Worm (Caenorhabditis elegans) whole organism, L1 larva: ENCODE measurements around the gene srbc-1.

ENCODE experiments used
- C16A3.4 ChIP-seq: fragments of 150-350 bp; optimal IDR thresholded peaks from 2 replicates; lab custom pipeline; 2014; ENCODE audit warnings: missing biosample characterization, missing genetic modification characterization
- F16B12.6 ChIP-seq: fragments of 150-350 bp; optimal IDR thresholded peaks from 2 replicates; lab custom pipeline; 2014; ENCODE audit warnings: missing biosample characterization, missing genetic modification characterization
- blmp-1 ChIP-seq: fragments of 150-350 bp; optimal IDR thresholded peaks from 2 replicates; lab custom pipeline; 2014; ENCODE audit warnings: missing biosample characterization, missing genetic modification characterization
- ceh-63 ChIP-seq: fragments of 200-800 bp; sonication (Bioruptor generic); optimal IDR thresholded peaks from 2 replicates; lab custom pipeline; 2018; ENCODE audit warnings: mild to moderate bottlenecking, missing genetic modification characterization, missing compliant biosample characterization
- ces-1 ChIP-seq: fragments of 150-350 bp; optimal IDR thresholded peaks from 2 replicates; lab custom pipeline; 2014; ENCODE audit warnings: missing biosample characterization, missing genetic modification reagents, missing genetic modification characterization
- dsc-1 ChIP-seq: sonication (generic microtip); optimal IDR thresholded peaks from 2 replicates; lab custom pipeline; 2016; ENCODE audit warnings: mild to moderate bottlenecking, missing genetic modification characterization, missing compliant biosample characterization
- egl-13 ChIP-seq: sonication (generic microtip); optimal IDR thresholded peaks from 2 replicates; lab custom pipeline; 2016; ENCODE audit warnings: missing genotype, missing genetic modification reagents, missing genetic modification characterization, missing compliant biosample characterization
- elt-3 ChIP-seq, 6 experiments: fragments of 150-350 bp in 1 of 6; sonication (generic microtip); optimal IDR thresholded peaks; 2 replicates each; lab custom pipeline; 2017 to 2018; ENCODE audit warnings: missing biosample characterization in 6 of 6, missing genetic modification characterization in 6 of 6, inconsistent platforms in 1 of 6
- ets-5 ChIP-seq: fragments of 200-800 bp; sonication (Bioruptor generic); IDR thresholded peaks from 2 replicates; pipeline ENCODE4 v1.3.6; 2022; ENCODE audit warnings: missing genetic modification characterization, missing compliant biosample characterization
- fkh-4 ChIP-seq: sonication (generic microtip); optimal IDR thresholded peaks from 2 replicates; lab custom pipeline; 2016; ENCODE audit warnings: missing compliant biosample characterization, missing genetic modification characterization, borderline replicate concordance
- hpl-2 ChIP-seq: fragments of 150-350 bp; optimal IDR thresholded peaks from 2 replicates; lab custom pipeline; 2014; ENCODE audit warnings: missing biosample characterization, missing genetic modification reagents, missing genetic modification characterization
- isw-1 ChIP-seq: fragments of 200-800 bp; sonication (Bioruptor generic); IDR thresholded peaks from 2 replicates; pipeline ENCODE4 v1.3.6; 2022; ENCODE audit warnings: missing genetic modification characterization, missing compliant biosample characterization
- lin-13 ChIP-seq: fragments of 150-350 bp; optimal IDR thresholded peaks from 2 replicates; lab custom pipeline; 2014; ENCODE audit warnings: missing biosample characterization, missing genetic modification reagents, missing genetic modification characterization
- lin-39 ChIP-seq: fragments of 150-350 bp; optimal IDR thresholded peaks from 2 replicates; lab custom pipeline; 2014; ENCODE audit warnings: missing biosample characterization, missing genetic modification reagents, missing genetic modification characterization
- mab-9 ChIP-seq: fragments of 200-800 bp; sonication (Bioruptor generic); IDR thresholded peaks from 2 replicates; pipeline ENCODE4 v1.3.6; 2022; ENCODE audit warnings: missing genetic modification reagents, missing genetic modification characterization, missing compliant biosample characterization
- mdl-1 ChIP-seq, 2 experiments: fragments of 150-350 bp; optimal IDR thresholded peaks; 2 replicates each; lab custom pipeline; 2014 to 2017; ENCODE audit warnings: missing biosample characterization in 2 of 2, missing genetic modification characterization in 2 of 2, inconsistent platforms in 1 of 2
- mef-2 ChIP-seq: fragments of 150-350 bp; optimal IDR thresholded peaks from 2 replicates; lab custom pipeline; 2014; ENCODE audit warnings: missing biosample characterization, missing genetic modification characterization
- mep-1 ChIP-seq: fragments of 150-350 bp; optimal IDR thresholded peaks from 2 replicates; lab custom pipeline; 2014; ENCODE audit warnings: missing biosample characterization, missing genetic modification characterization
- nhr-12 ChIP-seq: sonication (generic microtip); optimal IDR thresholded peaks from 2 replicates; lab custom pipeline; 2017; ENCODE audit warnings: missing biosample characterization, missing genetic modification characterization
- nhr-19 ChIP-seq: fragments of 200-800 bp; sonication (Bioruptor generic); conservative IDR thresholded peaks from 2 replicates; pipeline ENCODE4 v1.3.6; 2022; ENCODE audit warnings: missing genetic modification characterization, missing compliant biosample characterization
- nhr-237 ChIP-seq: fragments of 150-350 bp; optimal IDR thresholded peaks from 2 replicates; lab custom pipeline; 2014; ENCODE audit warnings: missing biosample characterization, missing genetic modification characterization
- nhr-76 ChIP-seq: sonication (generic microtip); optimal IDR thresholded peaks from 2 replicates; lab custom pipeline; 2017; ENCODE audit warnings: missing biosample characterization, missing genetic modification characterization
- nhr-77 ChIP-seq: fragments of 150-350 bp; optimal IDR thresholded peaks from 2 replicates; lab custom pipeline; 2014; ENCODE audit warnings: missing biosample characterization, missing genetic modification characterization
- nhr-84 ChIP-seq: sonication (generic microtip); optimal IDR thresholded peaks from 2 replicates; lab custom pipeline; 2017; ENCODE audit warnings: missing biosample characterization, missing genetic modification characterization
- nhr-85 ChIP-seq: sonication (generic microtip); peaks from one replicate; lab custom pipeline; 2016; ENCODE audit warnings: missing genetic modification characterization, inconsistent platforms, missing compliant biosample characterization
- pag-3 ChIP-seq: sonication (generic microtip); optimal IDR thresholded peaks from 2 replicates; lab custom pipeline; 2017; ENCODE audit warnings: missing genetic modification characterization, mild to moderate bottlenecking, missing compliant biosample characterization, antibody characterized with exemption, borderline replicate concordance; ENCODE audit not compliant: insufficient read depth
- pax-3 ChIP-seq: fragments of 200-800 bp; sonication (Bioruptor generic); optimal IDR thresholded peaks from 2 replicates; lab custom pipeline; 2018; ENCODE audit warnings: mild to moderate bottlenecking, missing genetic modification characterization, moderate library complexity, missing compliant biosample characterization
- rnt-1 ChIP-seq: sonication (generic microtip); optimal IDR thresholded peaks from 2 replicates; lab custom pipeline; 2016; ENCODE audit warnings: mild to moderate bottlenecking, missing genetic modification characterization, moderate library complexity, missing compliant biosample characterization
- snpc-4 ChIP-seq: fragments of 150-350 bp; optimal IDR thresholded peaks from 2 replicates; lab custom pipeline; 2014; ENCODE audit warnings: missing biosample characterization, missing genetic modification characterization
- sox-4 ChIP-seq: sonication (generic microtip); optimal IDR thresholded peaks from 2 replicates; lab custom pipeline; 2016; ENCODE audit warnings: missing genetic modification characterization, missing compliant biosample characterization
- sptf-1 ChIP-seq: fragments of 150-350 bp; optimal IDR thresholded peaks from 2 replicates; lab custom pipeline; 2014; ENCODE audit warnings: missing biosample characterization, missing genetic modification characterization
- sup-37 ChIP-seq: fragments of 200-800 bp; sonication (Bioruptor generic); optimal IDR thresholded peaks from 2 replicates; lab custom pipeline; 2018; ENCODE audit warnings: mild to moderate bottlenecking, missing genetic modification characterization, missing compliant biosample characterization
- tbx-2 ChIP-seq: sonication (generic microtip); optimal IDR thresholded peaks from 2 replicates; lab custom pipeline; 2016; ENCODE audit warnings: missing genetic modification characterization, missing compliant biosample characterization
- tlp-1 ChIP-seq: fragments of 150-350 bp; optimal IDR thresholded peaks from 2 replicates; lab custom pipeline; 2014; ENCODE audit warnings: missing biosample characterization, missing genetic modification characterization
- vab-15 ChIP-seq: sonication (generic microtip); optimal IDR thresholded peaks from 2 replicates; lab custom pipeline; 2017; ENCODE audit warnings: missing genotype, mild to moderate bottlenecking, missing genetic modification characterization, missing compliant biosample characterization
- zag-1 ChIP-seq: fragments of 150-350 bp; optimal IDR thresholded peaks from 2 replicates; lab custom pipeline; 2014; ENCODE audit warnings: missing biosample characterization, missing genetic modification characterization
- zip-4 ChIP-seq: fragments of 200-800 bp; sonication (Bioruptor generic); optimal IDR thresholded peaks from 2 replicates; lab custom pipeline; 2018; ENCODE audit warnings: mild to moderate bottlenecking, missing genetic modification characterization, moderate library complexity, missing compliant biosample characterization
- ztf-11 ChIP-seq, 2 experiments: sonication (generic microtip); optimal IDR thresholded peaks; 2 replicates each; lab custom pipeline; 2016 to 2017; ENCODE audit warnings: missing genetic modification characterization in 2 of 2, missing biosample characterization in 1 of 2, missing compliant biosample characterization in 1 of 2
- ztf-4 ChIP-seq: fragments of 150-350 bp; optimal IDR thresholded peaks from 2 replicates; lab custom pipeline; 2014; ENCODE audit warnings: missing biosample characterization, missing genetic modification characterization

Gene srbc-1

ce11 chrV:3260075-3260474 lies 41.7 kb downstream of the srbc-1 start, which contains the start of gene srbc-5:
srbc-5 (plus strand) TSS chrV:3260375.
- TF ChIP-seq lin-13 (GFP tag; lab: Kevin White, UChicago), result no peak
- TF ChIP-seq vab-15 (tag; lab: Kevin White, UChicago), result no peak
- TF ChIP-seq nhr-76, result no peak
- TF ChIP-seq nhr-84, result no peak
- no peak for TF ChIP-seq nhr-12 (tag; lab: Kevin White, UChicago)

ce11 chrV:3259168-3259622 lies 42.6 kb downstream of the srbc-1 start, which contains the start of gene T28A11.16:
T28A11.16 (minus strand) TSS chrV:3259218.
- TF ChIP-seq mef-2, result peak; percentile 37
- peak; percentile 72 for TF ChIP-seq rnt-1
- TF ChIP-seq nhr-12 (tag; lab: Kevin White, UChicago), result no peak
- TF ChIP-seq nhr-84, result no peak
- no peak for TF ChIP-seq egl-13 (tag; lab: Kevin White, UChicago)
- TF ChIP-seq C16A3.4, result no peak
- peak; percentile 17 for TF ChIP-seq lin-39 (tag; lab: Kevin White, UChicago)
- TF ChIP-seq F16B12.6, result no peak
- TF ChIP-seq tbx-2 (tag; lab: Kevin White, UChicago), result no peak
- TF ChIP-seq nhr-19 (GFP tag; lab: Robert Waterston, UW), result 0 out of 2 replicates have a peak, but pooled peaks have one; percentile 19
- no peak for TF ChIP-seq dsc-1 (tag; lab: Kevin White, UChicago)
- TF ChIP-seq ztf-11 (tag; optimal IDR thresholded peaks at IDR 0.05; lab: Kevin White, UChicago), result no peak
- TF ChIP-seq, all 84 proteins: peak for 4

- TF ChIP-seq ceh-63 (GFP tag; lab: Kevin White, UChicago), result no peak
- TF ChIP-seq sox-4 (tag; lab: Kevin White, UChicago), result no peak
- no peak for TF ChIP-seq ztf-4
- no peak for TF ChIP-seq nhr-84
Observed at ce11 chrV:3257277-3257676, 44.5 kb downstream of the srbc-1 start, which contains the start of gene T28A11.22. T28A11.22 (plus strand) TSS chrV:3257577.

- TF ChIP-seq rnt-1, result no peak
Observed at ce11 chrV:3256809-3257208, 45.0 kb downstream of the srbc-1 start.

ce11 chrV:3256051-3256450 lies 45.7 kb downstream of the srbc-1 start, which contains the start of gene srt-63:
srt-63 (minus strand) TSS chrV:3256151.
- no peak for TF ChIP-seq ets-5
- TF ChIP-seq egl-13 (tag; lab: Kevin White, UChicago), result no peak
- TF ChIP-seq pax-3, result no peak
- TF ChIP-seq blmp-1 (tag; lab: Kevin White, UChicago), result no peak
- TF ChIP-seq zip-4, result no peak
- TF ChIP-seq sptf-1 (tag; lab: Kevin White, UChicago), result no peak
- no peak for TF ChIP-seq nhr-12 (tag; lab: Kevin White, UChicago)
- no peak for TF ChIP-seq mab-9
- no peak for TF ChIP-seq tlp-1 (tag; lab: Kevin White, UChicago)
- TF ChIP-seq pag-3 (tag; lab: Kevin White, UChicago), result no peak
- TF ChIP-seq ces-1, result no peak
- TF ChIP-seq nhr-77 (tag; lab: Kevin White, UChicago), result no peak
- TF ChIP-seq isw-1 (GFP tag; lab: Robert Waterston, UW), result no peak

ce11 chrV:3250153-3250552 lies 51.6 kb downstream of the srbc-1 start, which contains the start of gene T28A11.13:
T28A11.13 (minus strand) TSS chrV:3250253.
- TF ChIP-seq snpc-4 (tag; lab: Kevin White, UChicago), result no peak
- no peak for TF ChIP-seq zag-1 (tag; lab: Kevin White, UChicago)
- no peak for TF ChIP-seq mdl-1 (tag; optimal IDR thresholded peaks at IDR 0.05; lab: Kevin White, UChicago)
- TF ChIP-seq ces-1, result no peak
- TF ChIP-seq ztf-4, result no peak
- no peak for TF ChIP-seq sox-4 (tag; lab: Kevin White, UChicago)
- no peak for TF ChIP-seq fkh-4 (tag; lab: Kevin White, UChicago)
- TF ChIP-seq mep-1 (tag; lab: Kevin White, UChicago), result no peak
- no peak for TF ChIP-seq elt-3 (tag; optimal IDR thresholded peaks at IDR 0.05; lab: Kevin White, UChicago)
- no peak for TF ChIP-seq F16B12.6
- no peak for TF ChIP-seq nhr-76
- no peak for TF ChIP-seq nhr-85 (tag; lab: Kevin White, UChicago)
- TF ChIP-seq nhr-237, result no peak
- no peak for TF ChIP-seq hpl-2 (GFP tag; lab: Kevin White, UChicago)
- TF ChIP-seq dsc-1 (tag; lab: Kevin White, UChicago), result no peak
- no peak for TF ChIP-seq sup-37 (GFP tag; lab: Kevin White, UChicago)
